Fruit fly (Drosophila melanogaster): ENCODE results near the gene wit.

Gene wit

dm6 chr3L:4085867-4086266 lies 14.3 kb upstream of the wit start:
- TF ChIP-seq dsf (GFP tag; optimal IDR thresholded peaks at IDR 0.05; ENCODE audit: borderline replicate concordance): no peak
- no peak for TF ChIP-seq Myc (optimal IDR thresholded peaks at IDR 0.05)
- no peak for TF ChIP-seq Vsx2 (GFP tag; optimal IDR thresholded peaks at IDR 0.05; ENCODE audit: partially characterized antibody)
- TF ChIP-seq br (GFP tag; optimal IDR thresholded peaks at IDR 0.05): no peak
- no peak for TF ChIP-seq dl (GFP tag; optimal IDR thresholded peaks at IDR 0.05; ENCODE audit: insufficient read depth in 1 of 2, partially characterized antibody in 2 of 2)
- no peak for TF ChIP-seq Jra (GFP tag; optimal IDR thresholded peaks at IDR 0.05)
- TF ChIP-seq fru (GFP tag; optimal IDR thresholded peaks at IDR 0.05): no peak
- no peak for TF ChIP-seq brk (GFP tag; optimal IDR thresholded peaks at IDR 0.05)
- no peak for TF ChIP-seq dmrt93B (GFP tag; optimal IDR thresholded peaks at IDR 0.05)
- TF ChIP-seq sv (GFP tag; optimal IDR thresholded peaks at IDR 0.05): no peak
- TF ChIP-seq CG32264 (GFP tag; optimal IDR thresholded peaks at IDR 0.05): no peak
- no peak for TF ChIP-seq Dfd (GFP tag; optimal IDR thresholded peaks at IDR 0.05)
- TF ChIP-seq N (GFP tag; optimal IDR thresholded peaks at IDR 0.05): no peak
- no peak for TF ChIP-seq Mio (GFP tag; optimal IDR thresholded peaks at IDR 0.05)
- TF ChIP-seq woc (GFP tag; optimal IDR thresholded peaks at IDR 0.05): no peak
- TF ChIP-seq Abd-B (GFP tag; optimal IDR thresholded peaks at IDR 0.05): no peak
- TF ChIP-seq Hr83 (GFP tag; optimal IDR thresholded peaks at IDR 0.05; ENCODE audit: poor library complexity, severe bottlenecking): no peak

- TF ChIP-seq dl (GFP tag; optimal IDR thresholded peaks at IDR 0.05; ENCODE audit: insufficient read depth in 1 of 2, partially characterized antibody in 2 of 2) (no peak), rgr (GFP tag; optimal IDR thresholded peaks at IDR 0.05) (no peak), dsf (GFP tag; optimal IDR thresholded peaks at IDR 0.05; ENCODE audit: borderline replicate concordance) (no peak), Dfd (GFP tag; optimal IDR thresholded peaks at IDR 0.05) (no peak), jim (GFP tag; optimal IDR thresholded peaks at IDR 0.05) (no peak), brk (GFP tag; optimal IDR thresholded peaks at IDR 0.05) (no peak), psq (GFP tag; optimal IDR thresholded peaks at IDR 0.05) (no peak), Hr83 (GFP tag; optimal IDR thresholded peaks at IDR 0.05; ENCODE audit: poor library complexity, severe bottlenecking) (no peak), CG32264 (GFP tag; optimal IDR thresholded peaks at IDR 0.05) (no peak), Hnf4 (GFP tag; optimal IDR thresholded peaks at IDR 0.05) (no peak), CG9705 (GFP tag; optimal IDR thresholded peaks at IDR 0.05) (no peak), foxo (GFP tag; optimal IDR thresholded peaks at IDR 0.05) (no peak), ey (GFP tag; optimal IDR thresholded peaks at IDR 0.05) (no peak)
Observed at dm6 chr3L:4083442-4083841, 11.9 kb upstream of the wit start.

dm6 chr3L:4081243-4081642 lies 9.7 kb upstream of the wit start:
- TF ChIP-seq jim (GFP tag; optimal IDR thresholded peaks at IDR 0.05): no peak
- no peak for TF ChIP-seq h (GFP tag; optimal IDR thresholded peaks at IDR 0.05)
- TF ChIP-seq OdsH (GFP tag; optimal IDR thresholded peaks at IDR 0.05): no peak
- no peak for TF ChIP-seq brk (GFP tag; optimal IDR thresholded peaks at IDR 0.05)
- TF ChIP-seq HLH106 (tag; optimal IDR thresholded peaks at IDR 0.05): no peak
- no peak for TF ChIP-seq Dif (GFP tag; optimal IDR thresholded peaks at IDR 0.05; ENCODE audit: partially characterized antibody)
- no peak for TF ChIP-seq Hnf4 (GFP tag; optimal IDR thresholded peaks at IDR 0.05)
- TF ChIP-seq Jra (GFP tag; optimal IDR thresholded peaks at IDR 0.05): no peak
- no peak for TF ChIP-seq fru (GFP tag; optimal IDR thresholded peaks at IDR 0.05)
- TF ChIP-seq foxo (GFP tag; optimal IDR thresholded peaks at IDR 0.05): no peak
- no peak for TF ChIP-seq rgr (GFP tag; optimal IDR thresholded peaks at IDR 0.05)
- no peak for TF ChIP-seq usp (GFP tag; optimal IDR thresholded peaks at IDR 0.05)
- TF ChIP-seq dl (GFP tag; optimal IDR thresholded peaks at IDR 0.05; ENCODE audit: insufficient read depth in 1 of 2, partially characterized antibody in 2 of 2): no peak
- no peak for TF ChIP-seq Myc (optimal IDR thresholded peaks at IDR 0.05)

- TF ChIP-seq Jra (GFP tag; optimal IDR thresholded peaks at IDR 0.05) (no peak), sv (GFP tag; optimal IDR thresholded peaks at IDR 0.05) (no peak), Dfd (GFP tag; optimal IDR thresholded peaks at IDR 0.05) (no peak), woc (GFP tag; optimal IDR thresholded peaks at IDR 0.05) (no peak), usp (GFP tag; optimal IDR thresholded peaks at IDR 0.05) (no peak), brk (GFP tag; optimal IDR thresholded peaks at IDR 0.05) (no peak), OdsH (GFP tag; optimal IDR thresholded peaks at IDR 0.05) (no peak), h (GFP tag; optimal IDR thresholded peaks at IDR 0.05) (no peak), dl (GFP tag; optimal IDR thresholded peaks at IDR 0.05; ENCODE audit: insufficient read depth in 1 of 2, partially characterized antibody in 2 of 2) (no peak), CrebA (GFP tag; optimal IDR thresholded peaks at IDR 0.05; ENCODE audit: borderline replicate concordance) (no peak), HLH106 (tag; optimal IDR thresholded peaks at IDR 0.05) (no peak), dmrt93B (GFP tag; optimal IDR thresholded peaks at IDR 0.05) (no peak)
Observed at dm6 chr3L:4080278-4080677, 8.8 kb upstream of the wit start.

- TF ChIP-seq lola (GFP tag; optimal IDR thresholded peaks at IDR 0.05) (no peak), psq (GFP tag; optimal IDR thresholded peaks at IDR 0.05) (no peak), Dfd (GFP tag; optimal IDR thresholded peaks at IDR 0.05) (no peak), pan (optimal IDR thresholded peaks at IDR 0.05) (no peak), CG9705 (GFP tag; optimal IDR thresholded peaks at IDR 0.05) (no peak), usp (GFP tag; optimal IDR thresholded peaks at IDR 0.05) (no peak), Hr83 (GFP tag; optimal IDR thresholded peaks at IDR 0.05; ENCODE audit: poor library complexity, severe bottlenecking) (no peak), GATAd (GFP tag; optimal IDR thresholded peaks at IDR 0.05) (no peak), N (GFP tag; optimal IDR thresholded peaks at IDR 0.05) (no peak), dl (GFP tag; optimal IDR thresholded peaks at IDR 0.05; ENCODE audit: insufficient read depth in 1 of 2, partially characterized antibody in 2 of 2) (no peak), fru (GFP tag; optimal IDR thresholded peaks at IDR 0.05) (no peak), Hnf4 (GFP tag; optimal IDR thresholded peaks at IDR 0.05) (no peak), sv (GFP tag; optimal IDR thresholded peaks at IDR 0.05) (no peak)
Observed at dm6 chr3L:4076907-4077306, 5.4 kb upstream of the wit start.

All from whole organism, wandering third instar larva.